Worm (Caenorhabditis elegans): ENCODE measurements around the gene gst-44.

DNA sequence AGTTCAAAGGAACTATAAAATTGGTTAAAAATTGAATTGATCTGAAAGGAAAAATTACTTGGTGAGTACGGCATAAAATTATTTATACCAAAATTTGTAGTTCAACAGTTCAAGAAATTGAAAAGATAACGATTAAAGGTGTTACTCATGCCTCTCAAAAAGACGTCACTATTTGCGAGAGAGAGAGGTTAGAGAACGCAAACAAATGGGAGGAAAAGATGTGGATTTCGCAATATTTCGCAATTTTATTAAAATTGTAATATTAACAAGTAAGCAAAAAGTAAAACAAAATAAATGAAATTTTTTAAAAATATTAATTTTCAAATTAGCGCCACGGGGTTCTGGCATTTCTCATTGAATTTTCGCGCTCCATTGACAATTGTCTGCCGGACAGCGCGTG, 4.4 kb downstream of the gst-44 start, which contains the start of gene F13A7.11:
- TF ChIP-seq nhr-28 (tag; optimal IDR thresholded peaks at IDR 0.05), result no peak
- peak; percentile 46 for TF ChIP-seq pha-4 (tag; optimal IDR thresholded peaks at IDR 0.05)
- TF ChIP-seq ztf-4 (tag; optimal IDR thresholded peaks at IDR 0.05), result no peak
- TF ChIP-seq nhr-12 (tag; optimal IDR thresholded peaks at IDR 0.05), result no peak
- TF ChIP-seq unc-39 (tag; optimal IDR thresholded peaks at IDR 0.05), result no peak
- TF ChIP-seq elt-2 (tag; optimal IDR thresholded peaks at IDR 0.05), result peak; percentile 74
- TF ChIP-seq ceh-82 (tag; optimal IDR thresholded peaks at IDR 0.05), result no peak
